Fruit fly (Drosophila melanogaster) whole organism, prepupa: Measurements from ENCODE around the gene CG4375.

Experiments
- CG10631 ChIP-seq: fragments of 200-800 bp; sonication (Bioruptor generic); optimal IDR thresholded peaks from 2 replicates; lab custom pipeline; 2016; ENCODE audit warnings: missing biosample characterization, missing genetic modification characterization
- CG10669 ChIP-seq: fragments of 200-800 bp; sonication (Bioruptor generic); optimal IDR thresholded peaks from 3 replicates; lab custom pipeline; 2018; ENCODE audit warnings: missing biosample characterization, mild to moderate bottlenecking, missing genetic modification characterization, moderate library complexity
- CG15336 ChIP-seq: fragments of 200-800 bp; sonication (Bioruptor generic); IDR thresholded peaks from 2 replicates; pipeline ENCODE4 v1.3.6; 2022; ENCODE audit warnings: missing biosample characterization, missing genetic modification characterization
- CG1621 ChIP-seq: fragments of 200-800 bp; sonication (Bioruptor generic); optimal IDR thresholded peaks from 3 replicates; lab custom pipeline; 2018; ENCODE audit warnings: missing biosample characterization, mild to moderate bottlenecking, missing genetic modification characterization
- CG16779 ChIP-seq: fragments of 200-800 bp; sonication (Bioruptor generic); optimal IDR thresholded peaks from 3 replicates; lab custom pipeline; 2017; ENCODE audit warnings: missing biosample characterization, mild to moderate bottlenecking, missing genetic modification characterization
- CG31627 ChIP-seq: fragments of 200-800 bp; sonication (Bioruptor generic); optimal IDR thresholded peaks from 3 replicates; lab custom pipeline; 2016; ENCODE audit warnings: missing biosample characterization, missing genetic modification characterization
- CG32006 ChIP-seq: fragments of 200-800 bp; sonication (Bioruptor generic); optimal IDR thresholded peaks from 3 replicates; lab custom pipeline; 2017; ENCODE audit warnings: missing biosample characterization, mild to moderate bottlenecking, missing genetic modification characterization
- CG34406 ChIP-seq: fragments of 200-800 bp; sonication (Bioruptor generic); optimal IDR thresholded peaks from 3 replicates; lab custom pipeline; 2016; ENCODE audit warnings: missing biosample characterization, missing genetic modification characterization
- CG4318 ChIP-seq: fragments of 200-800 bp; sonication (Bioruptor generic); optimal IDR thresholded peaks from 3 replicates; lab custom pipeline; 2017; ENCODE audit warnings: missing biosample characterization, mild to moderate bottlenecking, missing genetic modification characterization
- CG6163 ChIP-seq: fragments of 200-800 bp; sonication (Bioruptor generic); IDR thresholded peaks from 3 replicates; pipeline ENCODE4 v1.3.6; 2022; ENCODE audit warnings: missing biosample characterization, missing genetic modification characterization
- CG6808 ChIP-seq: fragments of 200-800 bp; sonication (Bioruptor generic); optimal IDR thresholded peaks from 3 replicates; lab custom pipeline; 2017; ENCODE audit warnings: missing biosample characterization, missing genetic modification characterization, mild to moderate bottlenecking, moderate library complexity, missing genetic modification reagents
- CG8319 ChIP-seq: fragments of 200-800 bp; sonication (Bioruptor generic); optimal IDR thresholded peaks from 3 replicates; lab custom pipeline; 2016; ENCODE audit warnings: missing biosample characterization, missing genetic modification characterization
- CG8632 ChIP-seq: fragments of 200-800 bp; sonication (Bioruptor generic); optimal IDR thresholded peaks from 3 replicates; lab custom pipeline; 2016; ENCODE audit warnings: missing biosample characterization, missing genetic modification characterization
- CG9139 ChIP-seq: fragments of 200-800 bp; sonication (Bioruptor generic); optimal IDR thresholded peaks from 3 replicates; lab custom pipeline; 2017; ENCODE audit warnings: missing biosample characterization, mild to moderate bottlenecking, missing genetic modification characterization
- Eip75B ChIP-seq: fragments of 200-800 bp; sonication (Bioruptor generic); optimal IDR thresholded peaks from 3 replicates; lab custom pipeline; 2016; ENCODE audit warnings: missing biosample characterization, missing genetic modification characterization
- Eip78C ChIP-seq: fragments of 200-800 bp; sonication (Bioruptor generic); peaks from one replicate; lab custom pipeline; 2016; ENCODE audit warnings: missing biosample characterization, missing genetic modification characterization
- Eip93F ChIP-seq: fragments of 200-800 bp; sonication (Bioruptor generic); optimal IDR thresholded peaks from 2 replicates; lab custom pipeline; 2016; ENCODE audit warnings: missing biosample characterization, mild to moderate bottlenecking, missing genetic modification characterization
- Ets21C ChIP-seq: fragments of 200-800 bp; sonication (Bioruptor generic); optimal IDR thresholded peaks from 3 replicates; lab custom pipeline; 2016; ENCODE audit warnings: missing biosample characterization, missing genetic modification characterization
- Hr38 ChIP-seq: sonication (Bioruptor generic); optimal IDR thresholded peaks from 2 replicates; lab custom pipeline; 2016; ENCODE audit warnings: missing biosample characterization, missing genetic modification characterization
- Hr39 ChIP-seq: fragments of 200-800 bp; sonication (Bioruptor generic); optimal IDR thresholded peaks from 2 replicates; lab custom pipeline; 2016; ENCODE audit warnings: missing biosample characterization, missing genetic modification characterization
- Hr4 ChIP-seq: fragments of 200-800 bp; sonication (Bioruptor generic); optimal IDR thresholded peaks from 3 replicates; lab custom pipeline; 2016; ENCODE audit warnings: missing biosample characterization, missing genetic modification characterization
- Lpt ChIP-seq: fragments of 200-800 bp; sonication (Bioruptor generic); optimal IDR thresholded peaks from 3 replicates; lab custom pipeline; 2016; ENCODE audit warnings: missing biosample characterization, missing genetic modification characterization
- Met ChIP-seq: fragments of 200-800 bp; sonication (Bioruptor generic); optimal IDR thresholded peaks from 3 replicates; lab custom pipeline; 2016; ENCODE audit warnings: missing biosample characterization, missing genetic modification characterization
- OdsH ChIP-seq: fragments of 200-800 bp; sonication (Bioruptor generic); optimal IDR thresholded peaks from 3 replicates; lab custom pipeline; 2016; ENCODE audit warnings: missing biosample characterization, missing genetic modification characterization
- achi ChIP-seq: fragments of 200-800 bp; sonication (Bioruptor generic); optimal IDR thresholded peaks from 3 replicates; lab custom pipeline; 2016; ENCODE audit warnings: missing biosample characterization, missing genetic modification characterization
- acj6 ChIP-seq: fragments of 200-800 bp; sonication (Bioruptor generic); optimal IDR thresholded peaks from 3 replicates; lab custom pipeline; 2016; ENCODE audit warnings: missing biosample characterization, missing genetic modification characterization
- dac ChIP-seq: fragments of 200-800 bp; sonication (Bioruptor generic); optimal IDR thresholded peaks from 2 replicates; lab custom pipeline; 2017; ENCODE audit warnings: missing biosample characterization, mild to moderate bottlenecking, missing genetic modification characterization
- eg ChIP-seq: fragments of 200-800 bp; sonication (Bioruptor generic); IDR thresholded peaks from 3 replicates; pipeline ENCODE4 v1.3.6; 2022; ENCODE audit warnings: missing biosample characterization, missing genetic modification characterization
- fkh ChIP-seq: fragments of 200-800 bp; sonication (Bioruptor generic); optimal IDR thresholded peaks from 3 replicates; lab custom pipeline; 2017; ENCODE audit warnings: missing biosample characterization, mild to moderate bottlenecking, missing genetic modification characterization, moderate library complexity
- pdm3 ChIP-seq: fragments of 200-800 bp; sonication (Bioruptor generic); optimal IDR thresholded peaks from 3 replicates; lab custom pipeline; 2016; ENCODE audit warnings: missing biosample characterization, missing genetic modification characterization
- salr ChIP-seq, 2 experiments: fragments of 200-800 bp; sonication (Bioruptor generic); optimal IDR thresholded peaks; 3 replicates each; lab custom pipeline; 2016 to 2018; ENCODE audit warnings: missing biosample characterization in 2 of 2, missing genetic modification characterization in 2 of 2, mild to moderate bottlenecking in 1 of 2
- spab ChIP-seq: fragments of 200-800 bp; sonication (Bioruptor generic); optimal IDR thresholded peaks from 2 replicates; lab custom pipeline; 2017; ENCODE audit warnings: missing biosample characterization, mild to moderate bottlenecking, missing genetic modification characterization, missing genetic modification reagents
- svp ChIP-seq: fragments of 200-800 bp; sonication (Bioruptor generic); peaks from one replicate; lab custom pipeline; 2016; ENCODE audit warnings: missing biosample characterization, missing genetic modification characterization
- topi ChIP-seq: fragments of 200-800 bp; sonication (Bioruptor generic); optimal IDR thresholded peaks from 3 replicates; lab custom pipeline; 2016; ENCODE audit warnings: missing biosample characterization, missing genetic modification characterization
- vri ChIP-seq: fragments of 200-800 bp; sonication (Bioruptor generic); optimal IDR thresholded peaks from 3 replicates; lab custom pipeline; 2016; ENCODE audit warnings: missing biosample characterization, mild to moderate bottlenecking, missing genetic modification characterization

The CG4375 gene

DNA sequence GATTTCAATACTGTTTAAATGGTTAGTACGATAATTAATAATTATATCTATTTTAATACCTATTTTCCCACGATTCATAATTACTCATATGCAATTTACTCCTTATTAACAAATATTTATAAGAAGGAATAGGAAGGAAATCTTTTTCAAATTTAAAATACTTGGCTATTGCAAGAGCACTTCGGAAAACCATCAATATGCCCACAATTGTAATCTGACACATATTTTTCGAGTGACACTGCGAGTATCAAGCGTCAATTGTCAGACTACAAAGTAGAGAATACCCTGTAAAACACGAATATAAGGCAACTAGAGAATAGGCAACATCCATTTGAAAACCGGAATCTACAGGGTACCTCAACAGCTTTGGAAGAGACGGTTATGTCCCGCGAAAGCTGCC is 21.7 kb upstream of the CG4375 start:
- TF ChIP-seq achi (GFP tag; lab: Kevin White, UChicago) (no peak), Eip78C (GFP tag; lab: Kevin White, UChicago) (peak; percentile 60), Hr4 (GFP tag; lab: Kevin White, UChicago) (peak; percentile 3), Hr39 (GFP tag; lab: Kevin White, UChicago) (no peak), OdsH (GFP tag; lab: Kevin White, UChicago) (peak; percentile 17), svp (peak; percentile 57), CG32006 (GFP tag; lab: Kevin White, UChicago) (peak; percentile 49), Lpt (GFP tag; lab: Kevin White, UChicago) (no peak), CG4318 (GFP tag; lab: Kevin White, UChicago) (peak; percentile 0), CG15336 (GFP tag; lab: Robert Waterston, UW) (peak; percentile 17; the same call in 1 of the 2 replicates)
- TF ChIP-seq, all 60 proteins: peak for 7

DNA sequence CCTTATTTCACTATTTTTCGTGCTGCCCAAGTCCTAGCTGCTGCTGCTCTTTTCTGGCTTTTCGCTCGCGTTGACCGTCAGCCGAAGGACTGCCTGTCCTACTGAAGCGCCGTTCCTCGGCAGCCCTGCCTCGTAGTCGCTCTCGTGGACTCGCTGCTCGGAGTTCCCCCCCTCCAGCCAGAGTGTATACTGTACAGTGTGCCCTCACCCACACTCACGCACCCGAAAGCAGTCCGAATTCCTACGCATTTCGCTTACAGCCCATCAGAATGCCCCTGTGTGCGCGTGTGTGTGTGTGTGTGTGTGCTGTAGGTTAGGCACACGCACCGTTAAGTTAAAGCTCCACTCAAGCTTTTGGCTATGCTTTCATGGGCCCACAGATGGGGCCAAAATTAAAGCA is 21.3 kb upstream of the CG4375 start, which contains the start of gene IA-2:
Gene IA-2 (minus strand): TSS at position 89 of the 400 bp plus-strand sequence.
- TF ChIP-seq Hr39 (GFP tag; lab: Kevin White, UChicago) (no peak), CG8319 (GFP tag; lab: Kevin White, UChicago) (no peak), pdm3 (GFP tag; lab: Kevin White, UChicago) (no peak), Eip78C (GFP tag; lab: Kevin White, UChicago) (no peak), spab (GFP tag; lab: Kevin White, UChicago) (no peak)

- TF ChIP-seq CG4318 (GFP tag; lab: Kevin White, UChicago) (no peak), CG31627 (GFP tag; lab: Kevin White, UChicago) (no peak), CG10631 (no peak), achi (GFP tag; lab: Kevin White, UChicago) (no peak), dac (GFP tag; lab: Kevin White, UChicago) (no peak), CG34406 (GFP tag; lab: Kevin White, UChicago) (no peak), CG32006 (GFP tag; lab: Kevin White, UChicago) (no peak), CG1621 (tag; lab: Kevin White, UChicago) (no peak), fkh (GFP tag; lab: Kevin White, UChicago) (no peak), Eip75B (GFP tag; lab: Kevin White, UChicago) (no peak)
These were observed 20.5 kb upstream of the CG4375 start for dm6 chr2L:1047245-1047644.

- TF ChIP-seq CG6808 (GFP tag; lab: Kevin White, UChicago): no peak
- TF ChIP-seq spab (GFP tag; lab: Kevin White, UChicago): no peak
- no peak for TF ChIP-seq CG9139 (GFP tag; lab: Kevin White, UChicago)
- peak; percentile 25 for TF ChIP-seq svp
- TF ChIP-seq Met (GFP tag; lab: Kevin White, UChicago): no peak
- TF ChIP-seq CG8319 (GFP tag; lab: Kevin White, UChicago): no peak
- no peak for TF ChIP-seq Eip93F (GFP tag; lab: Kevin White, UChicago)
- TF ChIP-seq CG32006 (GFP tag; lab: Kevin White, UChicago): peak; percentile 17
- no peak for TF ChIP-seq dac (GFP tag; lab: Kevin White, UChicago)
- no peak for TF ChIP-seq Hr38
- TF ChIP-seq CG10631: no peak
- TF ChIP-seq eg (GFP tag; lab: Robert Waterston, UW): peak; percentile 49; the same call in 1 of the 3 replicates
- TF ChIP-seq OdsH (GFP tag; lab: Kevin White, UChicago): peak; percentile 3
- no peak for TF ChIP-seq fkh (GFP tag; lab: Kevin White, UChicago)
These were observed 16.7 kb upstream of the CG4375 start for dm6 chr2L:1043195-1043990.

DNA sequence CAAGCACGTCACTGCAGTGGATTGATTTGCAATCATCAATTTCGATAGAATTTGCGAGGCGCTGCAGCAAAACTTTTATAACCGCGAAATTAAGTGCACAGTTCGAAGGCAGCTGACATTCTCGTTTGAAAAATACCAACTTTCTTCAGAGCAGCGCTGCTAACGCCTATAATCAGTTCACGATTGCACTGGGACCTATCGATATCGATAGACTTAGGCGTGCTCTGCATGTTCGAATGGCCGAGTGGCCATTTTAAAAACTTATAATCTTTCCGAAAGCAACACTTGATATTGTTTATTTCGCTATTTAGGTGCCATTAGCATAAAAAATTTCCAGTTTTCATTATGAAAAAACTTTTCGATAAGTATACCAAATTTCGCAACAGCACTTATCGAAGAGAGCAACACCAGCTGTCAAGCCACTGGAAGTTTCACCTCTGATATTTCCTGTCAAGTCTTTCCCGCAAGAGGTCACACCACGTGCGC is 10.2 kb upstream of the CG4375 start, which contains the start of gene gNacalpha:
Gene gNacalpha (plus strand): TSS at position 436 of the 486 bp plus-strand sequence.
- TF ChIP-seq CG8632 (GFP tag; lab: Kevin White, UChicago) (no peak), salr (GFP tag; optimal IDR thresholded peaks at IDR 0.05; lab: Kevin White, UChicago) (no peak), CG10669 (GFP tag; lab: Kevin White, UChicago) (no peak), topi (GFP tag; lab: Kevin White, UChicago) (no peak), acj6 (GFP tag; lab: Kevin White, UChicago) (no peak), CG10631 (no peak), CG9139 (GFP tag; lab: Kevin White, UChicago) (no peak), OdsH (GFP tag; lab: Kevin White, UChicago) (no peak), CG16779 (tag; lab: Kevin White, UChicago) (no peak), achi (GFP tag; lab: Kevin White, UChicago) (no peak), vri (GFP tag; lab: Kevin White, UChicago) (no peak), CG6163 (GFP tag; lab: Robert Waterston, UW) (no peak), CG4318 (GFP tag; lab: Kevin White, UChicago) (no peak), pdm3 (GFP tag; lab: Kevin White, UChicago) (no peak), Ets21C (no peak)
